Fruit fly (Drosophila melanogaster) whole organism, embryonic: ENCODE measurements around the gene CG43072.

Source experiments
- ATbp ChIP-seq: fragments of 200-800 bp; sonication (Bioruptor generic); optimal IDR thresholded peaks from 2 replicates; lab custom pipeline; 2017; ENCODE audit warnings: missing biosample characterization, mild to moderate bottlenecking, missing genetic modification characterization, missing genetic modification reagents
- Atf6 ChIP-seq: fragments of 200-800 bp; sonication (Bioruptor generic); IDR thresholded peaks from 2 replicates; pipeline ENCODE4 v1.3.6; 2022; ENCODE audit warnings: missing biosample characterization, missing genetic modification characterization
- CG10366 ChIP-seq: fragments of 200-800 bp; sonication (Bioruptor generic); IDR thresholded peaks from 2 replicates; pipeline ENCODE4 v1.3.6; 2022; ENCODE audit warnings: missing biosample characterization, missing genetic modification characterization
- CG10979 ChIP-seq: fragments of 200-800 bp; sonication (Bioruptor generic); optimal IDR thresholded peaks from 2 replicates; lab custom pipeline; 2018; ENCODE audit warnings: missing biosample characterization, mild to moderate bottlenecking, missing genetic modification characterization, moderate library complexity
- CG13624 ChIP-seq: fragments of 200-800 bp; sonication (Bioruptor generic); optimal IDR thresholded peaks from 2 replicates; lab custom pipeline; 2016; ENCODE audit warnings: missing biosample characterization, missing genetic modification characterization
- CG13775 ChIP-seq: fragments of 200-800 bp; sonication (Bioruptor generic); optimal IDR thresholded peaks from 3 replicates; lab custom pipeline; 2017; ENCODE audit warnings: missing biosample characterization, mild to moderate bottlenecking, missing genetic modification characterization
- CG15514 ChIP-seq: fragments of 200-800 bp; sonication (Bioruptor generic); optimal IDR thresholded peaks from 3 replicates; lab custom pipeline; 2017; ENCODE audit warnings: missing biosample characterization, missing genetic modification characterization, mild to moderate bottlenecking, moderate library complexity, missing genetic modification reagents
- CG16815 ChIP-seq: fragments of 200-800 bp; sonication (Bioruptor generic); optimal IDR thresholded peaks from 3 replicates; lab custom pipeline; 2017; ENCODE audit warnings: missing biosample characterization, mild to moderate bottlenecking, missing genetic modification characterization
- CG1792 ChIP-seq: fragments of 200-800 bp; sonication (Bioruptor generic); optimal IDR thresholded peaks from 2 replicates; lab custom pipeline; 2016; ENCODE audit warnings: missing biosample characterization, missing genetic modification characterization
- CG18599 ChIP-seq: fragments of 200-800 bp; sonication (Bioruptor generic); optimal IDR thresholded peaks from 3 replicates; lab custom pipeline; 2017; ENCODE audit warnings: missing biosample characterization, missing genetic modification characterization, mild to moderate bottlenecking, moderate library complexity, missing genetic modification reagents
- CG2678 ChIP-seq: fragments of 200-800 bp; sonication (Bioruptor generic); optimal IDR thresholded peaks from 3 replicates; lab custom pipeline; 2019; ENCODE audit warnings: missing biosample characterization, mild to moderate bottlenecking, missing genetic modification characterization, moderate library complexity
- CG3065 ChIP-seq: fragments of 200-800 bp; sonication (Bioruptor generic); optimal IDR thresholded peaks from 2 replicates; lab custom pipeline; 2016; ENCODE audit warnings: missing biosample characterization, missing genetic modification characterization
- CG31224 ChIP-seq: fragments of 200-800 bp; sonication (Bioruptor generic); IDR thresholded peaks from 2 replicates; pipeline ENCODE4 v1.3.6; 2022; ENCODE audit warnings: missing biosample characterization, missing genetic modification characterization
- CG4424 ChIP-seq: fragments of 200-800 bp; sonication (Bioruptor generic); optimal IDR thresholded peaks from 3 replicates; lab custom pipeline; 2016; ENCODE audit warnings: missing biosample characterization, missing genetic modification characterization
- CG6791 ChIP-seq: fragments of 200-800 bp; sonication (Bioruptor generic); IDR thresholded peaks from 3 replicates; pipeline ENCODE4 v1.3.6; 2022; ENCODE audit warnings: missing biosample characterization, missing genetic modification characterization; ENCODE audit not compliant: partially characterized antibody
- CG7372 ChIP-seq: fragments of 200-800 bp; sonication (Bioruptor generic); IDR thresholded peaks from 2 replicates; pipeline ENCODE4 v1.3.6; 2022; ENCODE audit warnings: missing biosample characterization, missing genetic modification characterization
- CG8388 ChIP-seq: fragments of 200-800 bp; sonication (Bioruptor generic); optimal IDR thresholded peaks from 2 replicates; lab custom pipeline; 2019; ENCODE audit warnings: missing biosample characterization, mild to moderate bottlenecking, missing genetic modification characterization, moderate library complexity
- CG9876 ChIP-seq: fragments of 200-800 bp; sonication (Bioruptor generic); optimal IDR thresholded peaks from 2 replicates; lab custom pipeline; 2016; ENCODE audit warnings: missing biosample characterization, missing genetic modification characterization
- CHES-1-like ChIP-seq: fragments of 200-800 bp; sonication (Bioruptor generic); optimal IDR thresholded peaks from 2 replicates; lab custom pipeline; 2016; ENCODE audit warnings: missing biosample characterization, missing genetic modification characterization
- Camta ChIP-seq: fragments of 200-800 bp; sonication (Bioruptor generic); optimal IDR thresholded peaks from 2 replicates; lab custom pipeline; 2016; ENCODE audit warnings: missing biosample characterization, missing genetic modification characterization
- Eip74EF ChIP-seq, 2 experiments: fragments of 200-800 bp in 1 of 2; fragments of >200 bp in 1 of 2; sonication (Bioruptor generic) in 1 of 2; optimal IDR thresholded peaks; 2 replicates each; lab custom pipeline; 2017 to 2019; ENCODE audit warnings: missing biosample characterization in 2 of 2, missing genetic modification characterization in 2 of 2, mild to moderate bottlenecking in 1 of 2, moderate library complexity in 1 of 2
- Elba2 ChIP-seq: fragments of 200-800 bp; sonication (Bioruptor generic); optimal IDR thresholded peaks from 3 replicates; lab custom pipeline; 2016; ENCODE audit warnings: missing biosample characterization, missing genetic modification characterization
- Gug ChIP-seq: fragments of 200-800 bp; sonication (Bioruptor generic); IDR thresholded peaks from 4 replicates; pipeline ENCODE4 v1.3.6; 2022; ENCODE audit warnings: missing biosample characterization, missing genetic modification characterization
- Hey ChIP-seq: fragments of 200-800 bp; sonication (Bioruptor generic); optimal IDR thresholded peaks from 3 replicates; lab custom pipeline; 2018; ENCODE audit warnings: missing biosample characterization, mild to moderate bottlenecking, missing genetic modification characterization
- Med ChIP-seq: fragments of 200-800 bp; sonication (Bioruptor generic); peaks from one replicate; lab custom pipeline; 2016; ENCODE audit warnings: missing biosample characterization, missing genetic modification characterization, mild to moderate bottlenecking, inconsistent platforms, moderate library complexity
- Meics ChIP-seq: fragments of 200-800 bp; sonication (Bioruptor generic); optimal IDR thresholded peaks from 2 replicates; lab custom pipeline; 2017; ENCODE audit warnings: missing biosample characterization, mild to moderate bottlenecking, missing genetic modification characterization
- Nf-YB ChIP-seq: fragments of 200-800 bp; sonication (Bioruptor generic); optimal IDR thresholded peaks from 3 replicates; lab custom pipeline; 2019; ENCODE audit warnings: missing biosample characterization, mild to moderate bottlenecking, missing genetic modification characterization, moderate library complexity
- Sry-β ChIP-seq: fragments of 200-800 bp; sonication (Bioruptor generic); optimal IDR thresholded peaks from 2 replicates; lab custom pipeline; 2018; ENCODE audit warnings: missing biosample characterization, mild to moderate bottlenecking, missing genetic modification characterization, moderate library complexity
- ab ChIP-seq: fragments of 200-800 bp; sonication (Bioruptor generic); optimal IDR thresholded peaks from 2 replicates; lab custom pipeline; 2016; ENCODE audit warnings: missing biosample characterization, missing genetic modification characterization
- abd-A ChIP-seq: fragments of 200-800 bp; sonication (Bioruptor generic); optimal IDR thresholded peaks from 3 replicates; lab custom pipeline; 2019; ENCODE audit warnings: missing biosample characterization, mild to moderate bottlenecking, missing genetic modification characterization, moderate library complexity
- chinmo ChIP-seq: fragments of 200-800 bp; sonication (Bioruptor generic); IDR thresholded peaks from 4 replicates; pipeline ENCODE4 v1.3.6; 2022; ENCODE audit warnings: missing biosample characterization, missing genetic modification characterization; ENCODE audit not compliant: partially characterized antibody
- crol ChIP-seq: fragments of 200-800 bp; sonication (Bioruptor generic); IDR thresholded peaks from 2 replicates; pipeline ENCODE4 v1.3.6; 2022; ENCODE audit warnings: missing biosample characterization, missing genetic modification characterization
- grn ChIP-seq: fragments of 200-800 bp; sonication (Bioruptor generic); optimal IDR thresholded peaks from 3 replicates; lab custom pipeline; 2017; ENCODE audit warnings: missing biosample characterization, missing genetic modification characterization
- gsb ChIP-seq: fragments of 200-800 bp; sonication (Bioruptor generic); IDR thresholded peaks from 2 replicates; pipeline ENCODE4 v1.3.6; 2022; ENCODE audit warnings: missing biosample characterization, missing genetic modification characterization
- gsb-n ChIP-seq: fragments of 200-800 bp; sonication (Bioruptor generic); optimal IDR thresholded peaks from 3 replicates; lab custom pipeline; 2018; ENCODE audit warnings: missing biosample characterization, mild to moderate bottlenecking, missing genetic modification characterization
- hkb ChIP-seq, 2 experiments: fragments of 200-800 bp in 1 of 2; fragments of >200 bp in 1 of 2; sonication (Bioruptor generic) in 1 of 2; IDR thresholded peaks in 1 of 2; optimal IDR thresholded peaks in 1 of 2; 2 replicates each; pipeline versions ENCODE4 v1.3.6 to Lab custom; 2017 to 2022; ENCODE audit warnings: missing biosample characterization in 1 of 2, missing genetic modification characterization in 1 of 2
- kni ChIP-seq: fragments of 200-800 bp; sonication (Bioruptor generic); optimal IDR thresholded peaks from 3 replicates; lab custom pipeline; 2017; ENCODE audit warnings: mild to moderate bottlenecking, missing biosample characterization, missing genetic modification reagents, missing genetic modification characterization
- mam ChIP-seq: fragments of 200-800 bp; sonication (Bioruptor generic); optimal IDR thresholded peaks from 3 replicates; lab custom pipeline; 2016; ENCODE audit warnings: missing biosample characterization, missing genetic modification characterization
- nerfin-1 ChIP-seq: fragments of 200-800 bp; sonication (Bioruptor generic); optimal IDR thresholded peaks from 3 replicates; lab custom pipeline; 2019; ENCODE audit warnings: missing biosample characterization, mild to moderate bottlenecking, missing genetic modification characterization, moderate library complexity
- nom ChIP-seq: fragments of 200-800 bp; sonication (Bioruptor generic); optimal IDR thresholded peaks from 2 replicates; lab custom pipeline; 2017; ENCODE audit warnings: missing biosample characterization, missing genetic modification characterization, mild to moderate bottlenecking, moderate library complexity, missing genetic modification reagents
- onecut ChIP-seq: fragments of 200-800 bp; sonication (Bioruptor generic); IDR thresholded peaks from 2 replicates; pipeline ENCODE4 v1.3.6; 2022; ENCODE audit warnings: missing biosample characterization, missing genetic modification characterization
- pros ChIP-seq: fragments of 200-800 bp; sonication (Bioruptor generic); optimal IDR thresholded peaks from 3 replicates; lab custom pipeline; 2019; ENCODE audit warnings: missing biosample characterization, mild to moderate bottlenecking, missing genetic modification characterization, moderate library complexity
- stwl ChIP-seq: fragments of 200-800 bp; sonication (Bioruptor generic); optimal IDR thresholded peaks from 3 replicates; lab custom pipeline; 2018; ENCODE audit warnings: missing biosample characterization, mild to moderate bottlenecking, missing genetic modification characterization, moderate library complexity
- tll ChIP-seq, 2 experiments: fragments of 200-800 bp in 1 of 2; fragments of >200 bp in 1 of 2; sonication (Bioruptor generic) in 1 of 2; optimal IDR thresholded peaks; 2 replicates each; lab custom pipeline; 2017 to 2019; ENCODE audit warnings: missing biosample characterization in 2 of 2, missing genetic modification characterization in 2 of 2, mild to moderate bottlenecking in 1 of 2, moderate library complexity in 1 of 2
- wdn ChIP-seq: fragments of 200-800 bp; sonication (Bioruptor generic); IDR thresholded peaks from 2 replicates; pipeline ENCODE4 v1.3.6; 2022; ENCODE audit warnings: missing biosample characterization, missing genetic modification characterization
- yki ChIP-seq: fragments of >200 bp; optimal IDR thresholded peaks from 3 replicates; lab custom pipeline; 2018
- z ChIP-seq: fragments of 200-800 bp; sonication (Bioruptor generic); IDR thresholded peaks from 3 replicates; pipeline ENCODE4 v1.3.6; 2022; ENCODE audit warnings: missing biosample characterization, missing genetic modification characterization

Gene CG43072

DNA sequence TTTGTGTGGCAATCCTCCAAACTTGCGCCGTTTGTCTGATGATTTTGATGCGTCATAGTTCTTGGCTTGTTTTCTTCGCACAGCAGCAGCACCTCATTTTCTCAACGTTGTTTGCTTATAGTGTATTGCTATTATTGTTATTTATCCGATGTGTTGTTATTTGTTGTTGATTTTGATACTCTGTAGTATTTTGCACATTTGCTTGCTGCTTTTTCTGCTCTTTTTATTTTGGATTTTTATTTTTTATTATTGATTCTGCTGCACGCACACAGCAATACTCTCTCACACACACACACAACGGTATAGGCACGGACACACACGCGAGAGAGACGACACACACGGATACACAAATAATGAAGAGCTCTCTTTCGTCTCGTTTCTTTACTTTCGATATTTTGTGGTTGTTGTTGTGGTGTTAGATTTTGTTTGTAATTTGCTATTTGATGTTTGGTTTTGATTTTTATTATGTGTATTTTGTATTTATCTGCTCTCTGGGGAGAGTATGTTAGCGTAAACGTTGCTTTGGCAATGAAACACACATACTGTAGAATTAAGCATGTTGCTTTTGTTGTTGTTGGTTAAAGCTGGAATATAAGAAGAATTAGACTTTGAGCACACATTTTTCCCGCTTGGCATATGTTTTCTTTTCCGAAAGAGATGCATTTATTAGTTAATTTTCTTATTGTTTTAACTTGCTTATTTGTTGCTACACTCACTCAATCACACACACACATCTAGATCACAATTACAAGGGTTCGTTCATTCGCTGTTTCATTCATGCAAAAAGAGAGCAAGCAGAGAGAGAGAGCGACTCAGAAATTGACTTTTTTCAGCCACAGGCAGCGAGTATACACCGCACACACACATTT, 40.5 kb upstream of the CG43072 start (continued):
- no peak for TF ChIP-seq CG8388 (GFP tag; lab: Kevin White, UChicago)
- peak; percentile 82 for TF ChIP-seq CG31224 (GFP tag; lab: Robert Waterston, UW)
- TF ChIP-seq ATbp (GFP tag; lab: Kevin White, UChicago), result no peak
- peak; percentile 7 for TF ChIP-seq CG4424 (GFP tag; lab: Kevin White, UChicago)
- no peak for TF ChIP-seq Eip74EF (GFP tag; optimal IDR thresholded peaks at IDR 0.05; lab: Kevin White, UChicago)
- peak; percentile 4 for TF ChIP-seq mam (GFP tag; lab: Kevin White, UChicago)
- TF ChIP-seq crol (GFP tag; lab: Robert Waterston, UW), result 0 out of 2 replicates have a peak, but pooled peaks have one; percentile 5
- no peak for TF ChIP-seq CG9876 (GFP tag; lab: Kevin White, UChicago)
- no peak for TF ChIP-seq ab
- TF ChIP-seq CG3065 (GFP tag; lab: Kevin White, UChicago), result no peak
- peak; percentile 34 for TF ChIP-seq yki
- TF ChIP-seq chinmo (GFP tag; lab: Robert Waterston, UW), result 0 out of 4 replicates have a peak, but pooled peaks have one; percentile 26
- TF ChIP-seq onecut (GFP tag; lab: Robert Waterston, UW), result peak; percentile 73
- TF ChIP-seq CG13775, result no peak
- no peak for TF ChIP-seq Sry-β (GFP tag; lab: Kevin White, UChicago)
- TF ChIP-seq nerfin-1, result peak; percentile 8
- peak; percentile 81 for TF ChIP-seq nom (GFP tag; lab: Kevin White, UChicago)
- TF ChIP-seq CG15514 (GFP tag; lab: Kevin White, UChicago), result peak; percentile 20
- peak; percentile 19 for TF ChIP-seq grn (GFP tag; lab: Kevin White, UChicago)
- TF ChIP-seq CG2678 (tag; lab: Kevin White, UChicago), result peak; percentile 36
- TF ChIP-seq Nf-YB (GFP tag; lab: Kevin White, UChicago), result peak; percentile 66
- TF ChIP-seq CG1792, result no peak
- TF ChIP-seq wdn (GFP tag; lab: Robert Waterston, UW), result no peak
- TF ChIP-seq Meics (GFP tag; lab: Kevin White, UChicago), result peak; percentile 8
- TF ChIP-seq CHES-1-like, result peak; percentile 17
- TF ChIP-seq CG13624 (GFP tag; lab: Kevin White, UChicago), result peak; percentile 13
- no peak for TF ChIP-seq stwl (tag; lab: Kevin White, UChicago)
- no peak for TF ChIP-seq CG6791 (GFP tag; lab: Robert Waterston, UW)
- TF ChIP-seq pros (GFP tag; lab: Kevin White, UChicago), result peak; percentile 31
- TF ChIP-seq CG7372 (GFP tag; lab: Robert Waterston, UW), result no peak
- TF ChIP-seq Atf6 (GFP tag; lab: Robert Waterston, UW), result peak; percentile 46; the same call in 1 of the 2 replicates
- no peak for TF ChIP-seq CG16815 (GFP tag; lab: Kevin White, UChicago)
- no peak for TF ChIP-seq CG10979 (tag; lab: Kevin White, UChicago)
- TF ChIP-seq hkb (optimal IDR thresholded peaks at IDR 0.05; lab: Kevin White, UChicago), result no peak
- peak; percentile 22; the same call in 1 of the 2 replicates for TF ChIP-seq hkb (GFP tag; IDR thresholded peaks at IDR 0.05; lab: Robert Waterston, UW)
- TF ChIP-seq abd-A (tag; lab: Kevin White, UChicago), result peak; percentile 26
- TF ChIP-seq Med, result peak; percentile 33
- TF ChIP-seq Elba2 (GFP tag; lab: Kevin White, UChicago), result peak; percentile 54
- peak; percentile 56 for TF ChIP-seq kni
- TF ChIP-seq CG10366 (GFP tag; lab: Robert Waterston, UW), result no peak
- TF ChIP-seq CG18599 (GFP tag; lab: Kevin White, UChicago), result peak; percentile 5
- TF ChIP-seq Hey, result no peak
- TF ChIP-seq Gug, result no peak
- no peak for TF ChIP-seq gsb
- TF ChIP-seq z (GFP tag; lab: Robert Waterston, UW), result peak; percentile 59; the same call in 2 of the 3 replicates
- no peak for TF ChIP-seq Camta (GFP tag; lab: Kevin White, UChicago)
- no peak for TF ChIP-seq gsb-n (tag; lab: Kevin White, UChicago)
- TF ChIP-seq tll (GFP tag; optimal IDR thresholded peaks at IDR 0.05; lab: Kevin White, UChicago), result peak in 1 of 2 experiments; percentile 61
